Fruit fly (Drosophila melanogaster): Measurements from ENCODE around the gene Cpr65Ax2.

Cpr65Ax2 gene

dm6 chr3L:6188995-6189927 is 38.6 kb upstream of the Cpr65Ax2 start, which contains the start of the genes D19A and CG7386 (continued):
- TF ChIP-seq HmgZ (tag; optimal IDR thresholded peaks at IDR 0.05), result peak; percentile 46
- peak; percentile 50 for TF ChIP-seq dmrt11E (tag; optimal IDR thresholded peaks at IDR 0.05)
- TF ChIP-seq Tbp (GFP tag; optimal IDR thresholded peaks at IDR 0.05), result no peak
- no peak for TF ChIP-seq CG7745 (tag; optimal IDR thresholded peaks at IDR 0.05)
- TF ChIP-seq Sox100B (GFP tag; optimal IDR thresholded peaks at IDR 0.05), result peak; percentile 53
- peak; percentile 45 for TF ChIP-seq CG9609 (GFP tag; optimal IDR thresholded peaks at IDR 0.05)
- no peak for TF ChIP-seq CG16813 (GFP tag; IDR thresholded peaks at IDR 0.05; ENCODE audit: partially characterized antibody)
- no peak for TF ChIP-seq kni (GFP tag; optimal IDR thresholded peaks at IDR 0.05)
- TF ChIP-seq inv (GFP tag; IDR thresholded peaks at IDR 0.05; ENCODE audit: partially characterized antibody), result 0 out of 2 replicates have a peak, but pooled peaks have one; percentile 21
- no peak for TF ChIP-seq CG10462 (GFP tag; optimal IDR thresholded peaks at IDR 0.05)
- TF ChIP-seq Lhr (GFP tag; optimal IDR thresholded peaks at IDR 0.05), result no peak
- no peak for TF ChIP-seq Atf3 (GFP tag; optimal IDR thresholded peaks at IDR 0.05)
- TF ChIP-seq kay (GFP tag; optimal IDR thresholded peaks at IDR 0.05), result peak; percentile 5
- peak; percentile 30 for TF ChIP-seq CG7987 (GFP tag; optimal IDR thresholded peaks at IDR 0.05)
- TF ChIP-seq zf30C (GFP tag; optimal IDR thresholded peaks at IDR 0.05), result peak; percentile 87
- TF ChIP-seq Eip74EF (GFP tag; optimal IDR thresholded peaks at IDR 0.05), result no peak
- peak; percentile 40 for TF ChIP-seq CG11247 (GFP tag; IDR thresholded peaks at IDR 0.05)
- peak; percentile 28 for TF ChIP-seq pum (GFP tag; optimal IDR thresholded peaks at IDR 0.05)
- no peak for TF ChIP-seq CTCF (GFP tag; optimal IDR thresholded peaks at IDR 0.05)
- peak; percentile 74 for TF ChIP-seq mam (GFP tag; optimal IDR thresholded peaks at IDR 0.05)
- TF ChIP-seq fd64A (GFP tag; optimal IDR thresholded peaks at IDR 0.05), result no peak
- TF ChIP-seq h (optimal IDR thresholded peaks at IDR 0.05), result no peak
- 0 out of 3 replicates have a peak, but pooled peaks have one; percentile 17 for TF ChIP-seq CG2199 (GFP tag; IDR thresholded peaks at IDR 0.05)
- TF ChIP-seq Meics (GFP tag; optimal IDR thresholded peaks at IDR 0.05), result peak; percentile 55
- peak; percentile 86 for TF ChIP-seq slbo (GFP tag; IDR thresholded peaks at IDR 0.05)
- TF ChIP-seq ab (GFP tag; optimal IDR thresholded peaks at IDR 0.05), result peak; percentile 52
- TF ChIP-seq al (GFP tag; IDR thresholded peaks at IDR 0.05), result peak; percentile 49
- TF ChIP-seq dysf (GFP tag; IDR thresholded peaks at IDR 0.05), result peak; percentile 66
- TF ChIP-seq eyg (GFP tag; optimal IDR thresholded peaks at IDR 0.05), result no peak
- 0 out of 2 replicates have a peak, but pooled peaks have one; percentile 29 for TF ChIP-seq CG31224 (GFP tag; IDR thresholded peaks at IDR 0.05)
- no peak for TF ChIP-seq Mes4 (GFP tag; optimal IDR thresholded peaks at IDR 0.05)
- TF ChIP-seq CG10565 (GFP tag; optimal IDR thresholded peaks at IDR 0.05), result no peak
- no peak for TF ChIP-seq CG11560 (tag; IDR thresholded peaks at IDR 0.05)
- peak; percentile 45 for TF ChIP-seq NfI (GFP tag; optimal IDR thresholded peaks at IDR 0.05)
- no peak for TF ChIP-seq CG6654 (GFP tag; optimal IDR thresholded peaks at IDR 0.05)
- no peak for TF ChIP-seq mld (GFP tag; IDR thresholded peaks at IDR 0.05; ENCODE audit: partially characterized antibody)
- no peak for TF ChIP-seq CG12942 (GFP tag; optimal IDR thresholded peaks at IDR 0.05)
- TF ChIP-seq sob (GFP tag; IDR thresholded peaks at IDR 0.05), result peak; percentile 70
- TF ChIP-seq CG4854 (GFP tag; optimal IDR thresholded peaks at IDR 0.05), result no peak
- peak; percentile 53; the same call in 2 of the 3 replicates for TF ChIP-seq CG11093 (GFP tag; IDR thresholded peaks at IDR 0.05)
- TF ChIP-seq Hey (tag; optimal IDR thresholded peaks at IDR 0.05), result no peak
- no peak for TF ChIP-seq CG30431 (GFP tag; optimal IDR thresholded peaks at IDR 0.05)
- peak; percentile 50 for TF ChIP-seq shn (GFP tag; optimal IDR thresholded peaks at IDR 0.05)
- TF ChIP-seq CG4404 (GFP tag; IDR thresholded peaks at IDR 0.05), result no peak
- TF ChIP-seq CG32767 (GFP tag; IDR thresholded peaks at IDR 0.05), result 0 out of 2 replicates have a peak, but pooled peaks have one; percentile 38
- TF ChIP-seq CG8944 (GFP tag; optimal IDR thresholded peaks at IDR 0.05), result peak; percentile 52
- peak; percentile 72 for TF ChIP-seq sisA (GFP tag; IDR thresholded peaks at IDR 0.05)
- peak; percentile 48 for TF ChIP-seq Blimp-1 (GFP tag; optimal IDR thresholded peaks at IDR 0.05)
- no peak for TF ChIP-seq CG18011 (GFP tag; optimal IDR thresholded peaks at IDR 0.05)
